Fruit fly (Drosophila melanogaster): ENCODE data around the gene Gale.

- TF ChIP-seq EcR (GFP tag; optimal IDR thresholded peaks at IDR 0.05) (no peak), CG13204 (GFP tag; optimal IDR thresholded peaks at IDR 0.05) (peak; percentile 37), CG15710 (tag; optimal IDR thresholded peaks at IDR 0.05) (peak; percentile 60), Pif1A (GFP tag; optimal IDR thresholded peaks at IDR 0.05) (peak; percentile 93), rn (GFP tag; IDR thresholded peaks at IDR 0.05) (peak; percentile 93)
Observed at dm6 chr3L:636434-636833, 11.9 kb upstream of the Gale start.
